Fruit fly (Drosophila melanogaster): Measurements from ENCODE around the gene CYLD.
A peak's percentile ranks its signal among the peaks of the same experiment; 100 is the strongest.

The CYLD gene

DNA sequence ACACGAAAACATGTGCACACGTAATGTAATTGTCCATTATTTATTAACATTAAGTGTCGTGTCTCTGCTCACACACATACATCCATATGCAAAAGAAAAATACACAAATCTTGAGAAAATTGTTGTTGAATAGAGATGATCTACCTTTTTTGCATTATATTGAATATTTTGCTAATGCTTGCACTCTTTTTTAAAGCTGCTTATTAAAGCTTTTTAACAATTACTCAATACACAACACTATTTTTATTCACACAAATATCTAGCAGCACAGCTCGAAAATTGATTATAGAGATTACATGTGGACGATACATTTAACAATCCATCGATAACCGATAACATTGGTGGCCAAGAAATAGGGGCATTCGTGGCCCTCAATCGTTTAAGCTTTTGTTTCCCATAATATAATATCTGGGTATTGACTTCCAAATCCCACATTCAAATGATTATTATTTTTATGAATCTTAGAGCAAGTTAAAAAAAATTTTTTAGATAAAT lies 7.5 kb downstream of the CYLD start, which contains the start of gene Ufd4 (continued):
- TF ChIP-seq ato (GFP tag; IDR thresholded peaks at IDR 0.05; ENCODE audit: partially characterized antibody) (no peak; the same call in 1 of the 2 replicates), NC2β (GFP tag; optimal IDR thresholded peaks at IDR 0.05) (peak; percentile 66), az2 (GFP tag; optimal IDR thresholded peaks at IDR 0.05) (peak; percentile 72), scrt (GFP tag; optimal IDR thresholded peaks at IDR 0.05) (no peak), insv (GFP tag; optimal IDR thresholded peaks at IDR 0.05) (no peak), dm (GFP tag; optimal IDR thresholded peaks at IDR 0.05) (peak; percentile 8), ssp (GFP tag; IDR thresholded peaks at IDR 0.05) (no peak; the same call in 1 of the 2 replicates), Awh (GFP tag; IDR thresholded peaks at IDR 0.05) (no peak), CG10565 (GFP tag; optimal IDR thresholded peaks at IDR 0.05) (no peak), pfk (GFP tag; optimal IDR thresholded peaks at IDR 0.05) (peak; percentile 47), CG7271 (tag; optimal IDR thresholded peaks at IDR 0.05) (peak; percentile 45), ERR (GFP tag; optimal IDR thresholded peaks at IDR 0.05) (peak; percentile 55), twi (tag; optimal IDR thresholded peaks at IDR 0.05) (no peak), dimm (GFP tag; IDR thresholded peaks at IDR 0.05) (no peak), CG17328 (GFP tag; IDR thresholded peaks at IDR 0.05) (peak; percentile 58), CG10274 (GFP tag; optimal IDR thresholded peaks at IDR 0.05) (no peak), pum (GFP tag; optimal IDR thresholded peaks at IDR 0.05) (peak; percentile 36), CG4328 (GFP tag; optimal IDR thresholded peaks at IDR 0.05) (no peak), nerfin-2 (GFP tag; IDR thresholded peaks at IDR 0.05; ENCODE audit: partially characterized antibody) (no peak), CG5953 (GFP tag; IDR thresholded peaks at IDR 0.05) (no peak), Jarid2 (GFP tag; optimal IDR thresholded peaks at IDR 0.05) (no peak), CG2120 (GFP tag; optimal IDR thresholded peaks at IDR 0.05) (peak; percentile 79), CG9215 (GFP tag; IDR thresholded peaks at IDR 0.05) (no peak), CG8924 (tag; optimal IDR thresholded peaks at IDR 0.05) (peak; percentile 65), tin (GFP tag; optimal IDR thresholded peaks at IDR 0.05) (peak; percentile 68), Gsc (GFP tag; IDR thresholded peaks at IDR 0.05) (no peak), MTF-1 (GFP tag; optimal IDR thresholded peaks at IDR 0.05; ENCODE audit: borderline replicate concordance) (no peak), CG14441 (GFP tag; IDR thresholded peaks at IDR 0.05) (no peak; the same call in 1 of the 2 replicates), hbn (GFP tag; IDR thresholded peaks at IDR 0.05; ENCODE audit: partially characterized antibody) (no peak; the same call in 1 of the 2 replicates), CG3065 (GFP tag; optimal IDR thresholded peaks at IDR 0.05) (no peak), Antp (GFP tag; optimal IDR thresholded peaks at IDR 0.05) (no peak), Bgb (GFP tag; IDR thresholded peaks at IDR 0.05; ENCODE audit: partially characterized antibody) (peak; percentile 32; the same call in 1 of the 2 replicates), D (optimal IDR thresholded peaks at IDR 0.05) (no peak), D (GFP tag; optimal IDR thresholded peaks at IDR 0.05) (peak; percentile 26), CG2678 (tag; optimal IDR thresholded peaks at IDR 0.05) (no peak), sr (GFP tag; IDR thresholded peaks at IDR 0.05) (no peak), run (tag; optimal IDR thresholded peaks at IDR 0.05) (peak; percentile 1), gt (GFP tag; IDR thresholded peaks at IDR 0.05) (no peak), sisA (GFP tag; IDR thresholded peaks at IDR 0.05) (no peak), ranshi (GFP tag; IDR thresholded peaks at IDR 0.05) (no peak; the same call in 1 of the 2 replicates), Rfx (GFP tag; IDR thresholded peaks at IDR 0.05) (no peak; the same call in 1 of the 2 replicates), bigmax (GFP tag; optimal IDR thresholded peaks at IDR 0.05) (no peak), Lim3 (GFP tag; IDR thresholded peaks at IDR 0.05) (no peak), CG17361 (GFP tag; IDR thresholded peaks at IDR 0.05) (no peak), CG5245 (GFP tag; optimal IDR thresholded peaks at IDR 0.05) (peak; percentile 37), dpn (GFP tag; optimal IDR thresholded peaks at IDR 0.05) (peak; percentile 66 to 76), CG6765 (GFP tag; optimal IDR thresholded peaks at IDR 0.05) (peak; percentile 57), Hmr (GFP tag; optimal IDR thresholded peaks at IDR 0.05) (no peak), bab2 (GFP tag; optimal IDR thresholded peaks at IDR 0.05) (peak; percentile 56), sc (optimal IDR thresholded peaks at IDR 0.05) (no peak), sc (GFP tag; optimal IDR thresholded peaks at IDR 0.05) (no peak), Sry-δ (GFP tag; optimal IDR thresholded peaks at IDR 0.05) (peak; percentile 87)
